Worm (Caenorhabditis elegans) whole organism, midembryonic: Measurements from ENCODE around the gene F26D11.1.
A peak's percentile ranks its signal among the peaks of the same experiment; 100 is the strongest.

ENCODE experiments used
- flt-1 ChIP-seq: fragments of 200-800 bp; sonication (Bioruptor generic); IDR thresholded peaks from 2 replicates; pipeline ENCODE4 v1.3.6; 2022; ENCODE audit warnings: missing genetic modification characterization, missing compliant biosample characterization
- klf-2 ChIP-seq: fragments of 200-800 bp; sonication (Bioruptor generic); conservative IDR thresholded peaks from 2 replicates; pipeline ENCODE4 v1.3.6; 2022; ENCODE audit warnings: missing genetic modification reagents, missing genetic modification characterization, missing compliant biosample characterization
- med-1 ChIP-seq: sonication (generic microtip); optimal IDR thresholded peaks from 2 replicates; lab custom pipeline; 2017; ENCODE audit warnings: missing genetic modification characterization, mild to moderate bottlenecking, missing compliant biosample characterization, antibody characterized with exemption, missing genetic modification reagents; ENCODE audit not compliant: insufficient read depth
- ref-1 ChIP-seq: fragments of 200-800 bp; sonication (Bioruptor generic); conservative IDR thresholded peaks from 2 replicates; pipeline ENCODE4 v1.3.6; 2022; ENCODE audit warnings: missing genetic modification reagents, missing genetic modification characterization, missing compliant biosample characterization
- tab-1 ChIP-seq: fragments of 200-800 bp; sonication (Bioruptor generic); IDR thresholded peaks from 2 replicates; pipeline ENCODE4 v1.3.6; 2022; ENCODE audit warnings: missing genetic modification characterization, missing compliant biosample characterization
- ztf-23 ChIP-seq: fragments of 200-800 bp; sonication (Bioruptor generic); IDR thresholded peaks from 2 replicates; pipeline ENCODE4 v1.3.6; 2022; ENCODE audit warnings: missing genetic modification reagents, missing genetic modification characterization, missing compliant biosample characterization
- ztf-29 ChIP-seq: fragments of 200-800 bp; sonication (Bioruptor generic); IDR thresholded peaks from 2 replicates; pipeline ENCODE4 v1.3.6; 2022; ENCODE audit warnings: missing genetic modification reagents, missing genetic modification characterization, missing compliant biosample characterization

DNA sequence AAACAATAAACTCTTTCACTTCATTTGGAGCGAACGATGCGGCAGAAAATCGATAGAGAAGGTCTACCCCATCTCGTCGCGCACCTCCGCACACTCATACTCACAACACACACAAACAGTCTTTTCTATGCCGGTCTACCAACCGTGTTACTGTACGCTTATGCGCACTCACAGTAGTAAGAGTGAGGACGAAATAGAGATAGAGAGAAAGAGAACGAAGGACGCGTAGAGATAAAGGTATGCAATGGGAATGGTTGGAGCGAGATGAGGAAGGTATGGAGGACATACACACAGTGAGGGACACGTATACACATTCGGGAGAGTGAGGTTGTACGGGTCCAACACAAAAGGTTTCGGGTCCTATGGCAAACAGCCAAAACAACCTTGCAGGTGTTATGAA, 2.5 kb upstream of the F26D11.1 start:
- TF ChIP-seq tab-1 (GFP tag; lab: Robert Waterston, UW) (no peak), med-1 (GFP tag; lab: Kevin White, UChicago) (no peak), flt-1 (peak; percentile 24; the same call in 1 of the 2 replicates), ztf-29 (no peak), klf-2 (no peak), ref-1 (GFP tag; lab: Robert Waterston, UW) (no peak), ztf-23 (GFP tag; lab: Robert Waterston, UW) (0 out of 2 replicates have a peak, but pooled peaks have one; percentile 30)
